Fruit fly (Drosophila melanogaster) whole organism, pupa: ENCODE measurements around the gene unc-4.

Experiments
- CG10348 ChIP-seq: fragments of 200-800 bp; sonication (Bioruptor generic); IDR thresholded peaks from 2 replicates; pipeline ENCODE4 v1.3.6; 2022; ENCODE audit warnings: missing biosample characterization, missing genetic modification characterization
- CG12605 ChIP-seq: fragments of 200-800 bp; sonication (Bioruptor generic); IDR thresholded peaks from 2 replicates; pipeline ENCODE4 v1.3.6; 2022; ENCODE audit warnings: missing biosample characterization, missing genetic modification characterization
- CG32121 ChIP-seq: fragments of 200-800 bp; sonication (Bioruptor generic); IDR thresholded peaks from 2 replicates; pipeline ENCODE4 v1.3.6; 2022; ENCODE audit warnings: missing biosample characterization, missing genetic modification characterization
- CG34367 ChIP-seq: fragments of 200-800 bp; sonication (Bioruptor generic); optimal IDR thresholded peaks from 2 replicates; lab custom pipeline; 2018; ENCODE audit warnings: missing biosample characterization, mild to moderate bottlenecking, missing genetic modification characterization
- CG8159 ChIP-seq: fragments of 200-800 bp; sonication (Bioruptor generic); optimal IDR thresholded peaks from 3 replicates; lab custom pipeline; 2018; ENCODE audit warnings: missing biosample characterization, mild to moderate bottlenecking, missing genetic modification characterization, moderate library complexity
- CG9948 ChIP-seq: fragments of 200-800 bp; sonication (Bioruptor generic); optimal IDR thresholded peaks from 2 replicates; lab custom pipeline; 2018; ENCODE audit warnings: missing biosample characterization, mild to moderate bottlenecking, missing genetic modification characterization, moderate library complexity
- D1 ChIP-seq: fragments of 200-800 bp; sonication (Bioruptor generic); optimal IDR thresholded peaks from 2 replicates; lab custom pipeline; 2018; ENCODE audit warnings: missing biosample characterization, mild to moderate bottlenecking, missing genetic modification characterization, moderate library complexity
- Ets98B ChIP-seq: fragments of 200-800 bp; sonication (Bioruptor generic); IDR thresholded peaks from 2 replicates; pipeline ENCODE4 v1.3.6; 2022; ENCODE audit warnings: missing biosample characterization, missing genetic modification characterization
- Pif1A ChIP-seq: fragments of 200-800 bp; sonication (Bioruptor generic); optimal IDR thresholded peaks from 3 replicates; lab custom pipeline; 2016; ENCODE audit warnings: missing biosample characterization, missing genetic modification characterization
- Pif1B ChIP-seq: fragments of 200-800 bp; sonication (Bioruptor generic); optimal IDR thresholded peaks from 3 replicates; lab custom pipeline; 2016; ENCODE audit warnings: missing biosample characterization, missing genetic modification characterization
- fd96Ca ChIP-seq: fragments of 200-800 bp; sonication (Bioruptor generic); IDR thresholded peaks from 3 replicates; pipeline ENCODE4 v1.3.6; 2022; ENCODE audit warnings: missing biosample characterization, missing genetic modification characterization

dm6 chrX:17790710-17791109, 22.3 kb downstream of the unc-4 start, which contains the start of gene OdsH:
- TF ChIP-seq D1 = no peak
- no peak for TF ChIP-seq CG10348 (GFP tag; lab: Robert Waterston, UW)
- no peak for TF ChIP-seq Ets98B
- no peak for TF ChIP-seq CG8159 (tag; lab: Kevin White, UChicago)
- no peak for TF ChIP-seq CG32121 (GFP tag; lab: Robert Waterston, UW)
- TF ChIP-seq fd96Ca (GFP tag; lab: Robert Waterston, UW) = no peak
- TF ChIP-seq CG34367 (tag; lab: Kevin White, UChicago) = no peak
- no peak for TF ChIP-seq CG12605
- TF ChIP-seq Pif1A (GFP tag; lab: Kevin White, UChicago) = no peak
- TF ChIP-seq CG9948 (tag; lab: Kevin White, UChicago) = no peak
- TF ChIP-seq Pif1B (GFP tag; lab: Kevin White, UChicago) = no peak
